Fruit fly (Drosophila melanogaster) whole organism, pupa: Measurements from ENCODE around the gene CG13044.
A peak's percentile ranks its signal among the peaks of the same experiment; 100 is the strongest.

Experiments
- CG10348 ChIP-seq: fragments of 200-800 bp; sonication (Bioruptor generic); IDR thresholded peaks from 2 replicates; pipeline ENCODE4 v1.3.6; 2022; ENCODE audit warnings: missing biosample characterization, missing genetic modification characterization
- CG15710 ChIP-seq: fragments of 200-800 bp; sonication (Bioruptor generic); optimal IDR thresholded peaks from 2 replicates; lab custom pipeline; 2018; ENCODE audit warnings: missing biosample characterization, mild to moderate bottlenecking, missing genetic modification characterization, moderate library complexity
- CG32121 ChIP-seq: fragments of 200-800 bp; sonication (Bioruptor generic); IDR thresholded peaks from 2 replicates; pipeline ENCODE4 v1.3.6; 2022; ENCODE audit warnings: missing biosample characterization, missing genetic modification characterization
- CG34367 ChIP-seq: fragments of 200-800 bp; sonication (Bioruptor generic); optimal IDR thresholded peaks from 2 replicates; lab custom pipeline; 2018; ENCODE audit warnings: missing biosample characterization, mild to moderate bottlenecking, missing genetic modification characterization
- CG8159 ChIP-seq: fragments of 200-800 bp; sonication (Bioruptor generic); optimal IDR thresholded peaks from 3 replicates; lab custom pipeline; 2018; ENCODE audit warnings: missing biosample characterization, mild to moderate bottlenecking, missing genetic modification characterization, moderate library complexity
- CG8301 ChIP-seq: fragments of 200-800 bp; sonication (Bioruptor generic); optimal IDR thresholded peaks from 2 replicates; lab custom pipeline; 2018; ENCODE audit warnings: missing biosample characterization, mild to moderate bottlenecking, missing genetic modification characterization
- CG9948 ChIP-seq: fragments of 200-800 bp; sonication (Bioruptor generic); optimal IDR thresholded peaks from 2 replicates; lab custom pipeline; 2018; ENCODE audit warnings: missing biosample characterization, mild to moderate bottlenecking, missing genetic modification characterization, moderate library complexity
- D1 ChIP-seq: fragments of 200-800 bp; sonication (Bioruptor generic); optimal IDR thresholded peaks from 2 replicates; lab custom pipeline; 2018; ENCODE audit warnings: missing biosample characterization, mild to moderate bottlenecking, missing genetic modification characterization, moderate library complexity
- Ets98B ChIP-seq: fragments of 200-800 bp; sonication (Bioruptor generic); IDR thresholded peaks from 2 replicates; pipeline ENCODE4 v1.3.6; 2022; ENCODE audit warnings: missing biosample characterization, missing genetic modification characterization
- Pif1A ChIP-seq: fragments of 200-800 bp; sonication (Bioruptor generic); optimal IDR thresholded peaks from 3 replicates; lab custom pipeline; 2016; ENCODE audit warnings: missing biosample characterization, missing genetic modification characterization
- Pif1B ChIP-seq: fragments of 200-800 bp; sonication (Bioruptor generic); optimal IDR thresholded peaks from 3 replicates; lab custom pipeline; 2016; ENCODE audit warnings: missing biosample characterization, missing genetic modification characterization
- Snoo ChIP-seq: fragments of 200-800 bp; sonication (Bioruptor generic); optimal IDR thresholded peaks from 3 replicates; lab custom pipeline; 2017; ENCODE audit warnings: missing biosample characterization, mild to moderate bottlenecking, missing genetic modification characterization, inconsistent platforms
- rn ChIP-seq: fragments of 200-800 bp; sonication (Bioruptor generic); IDR thresholded peaks from 2 replicates; pipeline ENCODE4 v1.3.6; 2022; ENCODE audit warnings: missing biosample characterization, missing genetic modification characterization

dm6 chr3L:16313985-16314384 lies 11.0 kb upstream of the CG13044 start, which contains the start of gene CG13062:
- no peak for TF ChIP-seq CG15710 (tag; lab: Kevin White, UChicago)
- no peak for TF ChIP-seq CG9948 (tag; lab: Kevin White, UChicago)
- TF ChIP-seq D1 (tag; lab: Kevin White, UChicago) = no peak
- TF ChIP-seq Ets98B = no peak
- no peak for TF ChIP-seq CG8159
- no peak for TF ChIP-seq CG34367 (tag; lab: Kevin White, UChicago)
- TF ChIP-seq Pif1B = no peak
- no peak for TF ChIP-seq CG8301 (tag; lab: Kevin White, UChicago)
- TF ChIP-seq rn = no peak
- TF ChIP-seq CG10348 (GFP tag; lab: Robert Waterston, UW) = no peak
- 0 out of 2 replicates have a peak, but pooled peaks have one; percentile 21 for TF ChIP-seq CG32121 (GFP tag; lab: Robert Waterston, UW)
- TF ChIP-seq Pif1A (GFP tag; lab: Kevin White, UChicago) = no peak
- no peak for TF ChIP-seq Snoo (tag; lab: Kevin White, UChicago)
